Fruit fly (Drosophila melanogaster): Measurements from ENCODE around the gene GATAd.
A peak's percentile ranks its signal among the peaks of the same experiment; 100 is the strongest.

GATAd gene

DNA sequence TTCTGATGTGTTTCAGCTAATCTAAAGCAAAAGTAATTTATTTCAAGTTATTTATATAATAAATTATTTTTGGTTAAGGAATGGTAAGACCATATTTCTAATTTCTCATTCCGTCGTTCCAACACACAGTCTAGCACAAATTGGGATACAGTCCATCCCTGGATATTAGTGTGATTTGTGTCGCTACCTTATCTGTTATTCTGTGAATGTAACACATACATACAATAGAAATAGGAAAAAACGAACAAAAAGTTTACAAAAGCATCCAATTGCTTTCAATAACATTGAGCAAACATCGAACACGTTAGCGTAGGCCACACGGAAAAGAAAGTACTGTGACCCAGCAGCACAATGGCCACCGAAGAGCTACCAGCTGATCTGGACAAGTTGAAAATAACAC lies 33.0 kb downstream of the GATAd start, which contains the start of gene CG5056 (continued):
- TF ChIP-seq dan (GFP tag; IDR thresholded peaks at IDR 0.05) (no peak), nerfin-1 (tag; optimal IDR thresholded peaks at IDR 0.05) (peak; percentile 12), NC2β (GFP tag; optimal IDR thresholded peaks at IDR 0.05) (no peak), CG15514 (GFP tag; optimal IDR thresholded peaks at IDR 0.05) (peak; percentile 31), Sry-β (GFP tag; optimal IDR thresholded peaks at IDR 0.05) (peak; percentile 50), CG15696 (tag; optimal IDR thresholded peaks at IDR 0.05) (peak; percentile 18), Doc3 (GFP tag; IDR thresholded peaks at IDR 0.05; ENCODE audit: partially characterized antibody) (no peak), dpn (GFP tag; optimal IDR thresholded peaks at IDR 0.05) (peak in 1 of 2 experiments; percentile 31), Dp (GFP tag; optimal IDR thresholded peaks at IDR 0.05) (peak; percentile 36), CG32767 (GFP tag; IDR thresholded peaks at IDR 0.05) (peak; percentile 75), dmrt11E (tag; optimal IDR thresholded peaks at IDR 0.05) (peak; percentile 13), lov (optimal IDR thresholded peaks at IDR 0.05) (no peak), lov (GFP tag; IDR thresholded peaks at IDR 0.05) (no peak), Max (GFP tag; optimal IDR thresholded peaks at IDR 0.05) (peak; percentile 17), CG12659 (GFP tag; optimal IDR thresholded peaks at IDR 0.05) (peak; percentile 75), CG2712 (tag; optimal IDR thresholded peaks at IDR 0.05) (peak; percentile 63), CG4424 (GFP tag; optimal IDR thresholded peaks at IDR 0.05) (peak; percentile 3), gro (GFP tag; optimal IDR thresholded peaks at IDR 0.05) (peak; percentile 1), Pdp1 (GFP tag; optimal IDR thresholded peaks at IDR 0.05) (peak in 1 of 2 experiments; percentile 88), nom (GFP tag; optimal IDR thresholded peaks at IDR 0.05) (peak; percentile 44), Hsf (GFP tag; optimal IDR thresholded peaks at IDR 0.05) (peak; percentile 2), gce (GFP tag; IDR thresholded peaks at IDR 0.05) (no peak), CTCF (GFP tag; optimal IDR thresholded peaks at IDR 0.05) (no peak), sens (GFP tag) (peak; percentile 49), CG7987 (GFP tag; optimal IDR thresholded peaks at IDR 0.05) (peak; percentile 5), grau (tag; optimal IDR thresholded peaks at IDR 0.05) (peak; percentile 34), CG17186 (GFP tag; optimal IDR thresholded peaks at IDR 0.05) (peak; percentile 48), NFAT (GFP tag; IDR thresholded peaks at IDR 0.05) (no peak), CG1024 (GFP tag; IDR thresholded peaks at IDR 0.05) (peak; percentile 93), CG17912 (GFP tag; optimal IDR thresholded peaks at IDR 0.05) (peak; percentile 19), HmgZ (tag; optimal IDR thresholded peaks at IDR 0.05) (peak; percentile 62), Elba2 (GFP tag; optimal IDR thresholded peaks at IDR 0.05) (no peak), CG9932 (GFP tag; IDR thresholded peaks at IDR 0.05) (peak; percentile 36; the same call in 1 of the 2 replicates), CG1647 (GFP tag; optimal IDR thresholded peaks at IDR 0.05) (no peak), cg (GFP tag; optimal IDR thresholded peaks at IDR 0.05) (peak; percentile 64)

DNA sequence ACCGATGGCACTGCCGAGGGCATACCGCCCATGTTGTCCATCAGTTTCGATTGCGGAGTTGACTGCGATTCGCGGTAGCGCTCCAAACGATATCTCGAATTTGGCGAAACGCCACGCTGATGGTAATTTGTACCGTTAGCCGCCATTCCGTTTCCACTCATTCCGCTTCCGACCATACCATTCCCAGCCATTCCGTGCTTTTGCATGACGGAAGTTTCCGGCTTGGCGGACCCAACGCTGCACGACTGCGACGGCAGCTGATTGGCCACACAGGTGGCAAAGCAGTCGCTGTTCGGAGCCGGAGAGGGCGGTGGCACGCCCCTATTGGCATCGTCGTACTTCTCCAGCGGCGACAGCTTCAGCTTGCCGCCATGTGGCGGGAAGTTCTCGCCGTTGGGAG lies 38.8 kb downstream of the GATAd start:
- TF ChIP-seq Dbx (GFP tag; IDR thresholded peaks at IDR 0.05) (no peak), Pdp1 (GFP tag; optimal IDR thresholded peaks at IDR 0.05) (no peak), lola (GFP tag; optimal IDR thresholded peaks at IDR 0.05) (no peak), rib (GFP tag; IDR thresholded peaks at IDR 0.05) (no peak), ase (GFP tag; IDR thresholded peaks at IDR 0.05) (0 out of 3 replicates have a peak, but pooled peaks have one; percentile 11), CG8359 (GFP tag; optimal IDR thresholded peaks at IDR 0.05; ENCODE audit: borderline replicate concordance) (no peak), Atf3 (GFP tag; optimal IDR thresholded peaks at IDR 0.05) (no peak), CG2199 (GFP tag; IDR thresholded peaks at IDR 0.05) (no peak), HLHmδ (GFP tag; optimal IDR thresholded peaks at IDR 0.05) (no peak), Ets65A (GFP tag) (no peak), CG10543 (GFP tag; optimal IDR thresholded peaks at IDR 0.05) (no peak), CG13775 (GFP tag; optimal IDR thresholded peaks at IDR 0.05) (no peak), Eip74EF (GFP tag; optimal IDR thresholded peaks at IDR 0.05) (no peak), insv (GFP tag; optimal IDR thresholded peaks at IDR 0.05) (no peak), CG11093 (GFP tag; IDR thresholded peaks at IDR 0.05) (no peak), CG1792 (GFP tag; optimal IDR thresholded peaks at IDR 0.05) (no peak), CG7357 (GFP tag; IDR thresholded peaks at IDR 0.05) (no peak), Xbp1 (GFP tag; optimal IDR thresholded peaks at IDR 0.05) (no peak), CG3281 (GFP tag; optimal IDR thresholded peaks at IDR 0.05) (no peak)

Measured in whole organism, embryonic.